Worm (Caenorhabditis elegans) whole organism, L1 larva: ENCODE data around the gene W02H3.3.

Experiments
- hlh-4 ChIP-seq: sonication (generic microtip); optimal IDR thresholded peaks from 2 replicates; lab custom pipeline; 2016; ENCODE audit warnings: mild to moderate bottlenecking, missing genetic modification characterization, missing compliant biosample characterization
- skn-1 ChIP-seq: fragments of 150-350 bp; optimal IDR thresholded peaks from 2 replicates; lab custom pipeline; 2014; ENCODE audit warnings: missing biosample characterization, missing genetic modification characterization

ce11 chrX:11076491-11076890, 21.5 kb downstream of the W02H3.3 start, which contains the start of gene W04G3.12:
- TF ChIP-seq skn-1 (tag; lab: Kevin White, UChicago): no peak
- no peak for TF ChIP-seq hlh-4
